Worm (Caenorhabditis elegans) whole organism, L3 larva: ENCODE measurements around the gene T28F3.8.

Source experiments
- R02D3.7 ChIP-seq: fragments of 150-350 bp; optimal IDR thresholded peaks from 2 replicates; lab custom pipeline; 2014; ENCODE audit warnings: missing biosample characterization, missing genetic modification characterization
- ZK546.5 ChIP-seq: sonication (generic microtip); optimal IDR thresholded peaks from 2 replicates; lab custom pipeline; 2017; ENCODE audit warnings: missing biosample characterization, missing genetic modification characterization
- ama-1 ChIP-seq: fragments of 150-350 bp; optimal IDR thresholded peaks from 2 replicates; lab custom pipeline; 2018
- ceh-82 ChIP-seq: fragments of 150-350 bp; optimal IDR thresholded peaks from 2 replicates; lab custom pipeline; 2014; ENCODE audit warnings: missing biosample characterization, missing genetic modification characterization
- daf-12 ChIP-seq: fragments of 150-350 bp; optimal IDR thresholded peaks from 2 replicates; lab custom pipeline; 2014; ENCODE audit warnings: missing biosample characterization, missing genetic modification reagents, missing genetic modification characterization
- egl-27 ChIP-seq: sonication (generic microtip); optimal IDR thresholded peaks from 4 replicates; lab custom pipeline; 2017; ENCODE audit warnings: missing biosample characterization, missing genetic modification reagents, missing genetic modification characterization
- elt-1 ChIP-seq: fragments of 150-350 bp; optimal IDR thresholded peaks from 2 replicates; lab custom pipeline; 2014; ENCODE audit warnings: missing biosample characterization, missing genetic modification characterization
- elt-3 ChIP-seq, 3 experiments: fragments of 150-350 bp in 1 of 3; sonication (generic microtip) in 2 of 3; optimal IDR thresholded peaks; 2 replicates in 2 of 3; 4 replicates in 1 of 3; lab custom pipeline; 2014 to 2017; ENCODE audit warnings: missing biosample characterization in 3 of 3, missing genetic modification characterization in 3 of 3
- eor-1 ChIP-seq, 2 experiments: fragments of 150-350 bp; optimal IDR thresholded peaks; 2 replicates each; lab custom pipeline; 2014 to 2018; ENCODE audit warnings: missing biosample characterization in 2 of 2, missing genetic modification characterization in 2 of 2
- fkh-2 ChIP-seq: fragments of 150-350 bp; optimal IDR thresholded peaks from 2 replicates; lab custom pipeline; 2014; ENCODE audit warnings: missing biosample characterization, missing genetic modification reagents, missing genetic modification characterization
- fos-1 ChIP-seq: fragments of 150-350 bp; optimal IDR thresholded peaks from 2 replicates; lab custom pipeline; 2014; ENCODE audit warnings: missing biosample characterization, missing genetic modification characterization
- hmg-11 ChIP-seq: sonication (generic microtip); optimal IDR thresholded peaks from 2 replicates; lab custom pipeline; 2016; ENCODE audit warnings: missing genetic modification characterization, missing compliant biosample characterization
- jun-1 ChIP-seq: fragments of 150-350 bp; optimal IDR thresholded peaks from 2 replicates; lab custom pipeline; 2014; ENCODE audit warnings: missing biosample characterization, missing genetic modification reagents, missing genetic modification characterization
- lin-39 ChIP-seq: fragments of 150-350 bp; optimal IDR thresholded peaks from 2 replicates; lab custom pipeline; 2018; ENCODE audit warnings: missing biosample characterization, missing genetic modification reagents, missing genetic modification characterization
- lsy-12 ChIP-seq: sonication (generic microtip); optimal IDR thresholded peaks from 2 replicates; lab custom pipeline; 2016; ENCODE audit warnings: mild to moderate bottlenecking, missing genetic modification characterization, missing compliant biosample characterization
- mdl-1 ChIP-seq: fragments of 150-350 bp; optimal IDR thresholded peaks from 2 replicates; lab custom pipeline; 2014; ENCODE audit warnings: missing biosample characterization, missing genetic modification characterization
- mml-1 ChIP-seq: fragments of 150-350 bp; sonication (generic microtip); optimal IDR thresholded peaks from 3 replicates; lab custom pipeline; 2014; ENCODE audit warnings: missing biosample characterization, missing genetic modification characterization
- nfya-1 ChIP-seq: sonication (generic microtip); optimal IDR thresholded peaks from 2 replicates; lab custom pipeline; 2017; ENCODE audit warnings: missing genetic modification characterization, mild to moderate bottlenecking, missing compliant biosample characterization, antibody characterized with exemption, moderate library complexity; ENCODE audit not compliant: insufficient read depth
- nhr-11 ChIP-seq: fragments of 150-350 bp; optimal IDR thresholded peaks from 2 replicates; lab custom pipeline; 2014; ENCODE audit warnings: missing biosample characterization, missing genetic modification characterization
- nhr-12 ChIP-seq: fragments of 150-350 bp; optimal IDR thresholded peaks from 2 replicates; lab custom pipeline; 2014; ENCODE audit warnings: missing biosample characterization, missing genetic modification characterization
- nhr-23 ChIP-seq: fragments of 150-350 bp; optimal IDR thresholded peaks from 2 replicates; lab custom pipeline; 2014; ENCODE audit warnings: missing biosample characterization, missing genetic modification reagents, missing genetic modification characterization
- nhr-25 ChIP-seq: sonication (generic microtip); optimal IDR thresholded peaks from 2 replicates; lab custom pipeline; 2017; ENCODE audit warnings: missing biosample characterization, missing genetic modification characterization
- nhr-43 ChIP-seq: sonication (generic microtip); optimal IDR thresholded peaks from 2 replicates; lab custom pipeline; 2016; ENCODE audit warnings: mild to moderate bottlenecking, missing genetic modification characterization, missing compliant biosample characterization; ENCODE audit not compliant: poor library complexity, severe bottlenecking
- nhr-67 ChIP-seq: fragments of 150-350 bp; optimal IDR thresholded peaks from 2 replicates; lab custom pipeline; 2014; ENCODE audit warnings: missing biosample characterization, missing genetic modification characterization
- nhr-77 ChIP-seq: fragments of 150-350 bp; optimal IDR thresholded peaks from 2 replicates; lab custom pipeline; 2014; ENCODE audit warnings: missing biosample characterization, missing genetic modification characterization
- pqm-1 ChIP-seq: fragments of 150-350 bp; optimal IDR thresholded peaks from 2 replicates; lab custom pipeline; 2017; ENCODE audit warnings: missing biosample characterization, missing genetic modification characterization, inconsistent platforms
- sea-2 ChIP-seq: fragments of 150-350 bp; sonication (generic microtip); optimal IDR thresholded peaks from 4 replicates; lab custom pipeline; 2014; ENCODE audit warnings: missing biosample characterization, missing genetic modification reagents, missing genetic modification characterization
- skn-1 ChIP-seq: fragments of 150-350 bp; optimal IDR thresholded peaks from 2 replicates; lab custom pipeline; 2014; ENCODE audit warnings: missing biosample characterization, missing genetic modification characterization
- snpc-4 ChIP-seq: fragments of 150-350 bp; optimal IDR thresholded peaks from 2 replicates; lab custom pipeline; 2014; ENCODE audit warnings: missing biosample characterization, missing genetic modification characterization
- tbx-2 ChIP-seq: sonication (generic microtip); optimal IDR thresholded peaks from 2 replicates; lab custom pipeline; 2016; ENCODE audit warnings: mild to moderate bottlenecking, missing genetic modification characterization, missing compliant biosample characterization
- unc-62 ChIP-seq: fragments of 150-350 bp; sonication (generic microtip); optimal IDR thresholded peaks from 4 replicates; lab custom pipeline; 2014; ENCODE audit warnings: missing biosample characterization, missing genetic modification reagents, missing genetic modification characterization
- ztf-11 ChIP-seq: fragments of 150-350 bp; optimal IDR thresholded peaks from 2 replicates; lab custom pipeline; 2014; ENCODE audit warnings: missing biosample characterization, missing genetic modification characterization
- ztf-4 ChIP-seq: fragments of 150-350 bp; optimal IDR thresholded peaks from 2 replicates; lab custom pipeline; 2014; ENCODE audit warnings: missing biosample characterization, missing genetic modification characterization

Gene T28F3.8

DNA sequence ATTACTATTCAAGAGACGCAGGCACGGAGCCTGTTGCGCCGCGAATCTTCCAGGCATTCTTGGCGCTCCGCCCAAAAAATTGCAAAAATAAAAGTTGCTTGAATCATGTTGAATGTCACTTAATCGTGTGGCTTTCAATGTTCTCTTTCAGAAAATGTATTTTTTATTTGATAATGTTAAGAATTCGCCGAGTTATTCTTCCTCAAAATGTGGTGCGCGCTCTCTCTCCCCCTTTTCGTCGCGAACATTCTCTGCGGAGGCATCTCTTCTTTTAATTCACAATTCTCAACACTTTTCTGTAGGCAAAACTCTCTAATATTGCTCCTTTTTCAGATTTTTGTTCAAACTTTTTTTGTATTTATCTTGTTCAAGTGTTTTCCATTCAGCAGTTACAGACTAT lies 28.8 kb downstream of the T28F3.8 start (continued):
- TF ChIP-seq mdl-1 (peak; percentile 31), nhr-25 (peak; percentile 89), nhr-12 (tag; lab: Kevin White, UChicago) (no peak), sea-2 (peak; percentile 37), hmg-11 (tag; lab: Kevin White, UChicago) (peak; percentile 90), skn-1 (tag; lab: Kevin White, UChicago) (peak; percentile 86), tbx-2 (tag; lab: Kevin White, UChicago) (peak; percentile 93), daf-12 (tag; lab: Kevin White, UChicago) (peak; percentile 68), jun-1 (tag; lab: Kevin White, UChicago) (peak; percentile 97), nhr-43 (tag; lab: Kevin White, UChicago) (peak; percentile 76), nhr-77 (tag; lab: Kevin White, UChicago) (peak; percentile 86), ceh-82 (peak; percentile 88), eor-1 (tag; optimal IDR thresholded peaks at IDR 0.05; lab: Kevin White, UChicago) (peak; percentile 79 to 89), unc-62 (GFP tag; lab: Kevin White, UChicago) (peak; percentile 81), lsy-12 (peak; percentile 100), nhr-23 (peak; percentile 98), ama-1 (lab: Kevin White, UChicago) (peak; percentile 87), ztf-4 (tag; lab: Kevin White, UChicago) (peak; percentile 86), nhr-11 (tag; lab: Kevin White, UChicago) (peak; percentile 98), lin-39 (tag; lab: Kevin White, UChicago) (peak; percentile 91), elt-1 (peak; percentile 42), R02D3.7 (tag; lab: Kevin White, UChicago) (peak; percentile 80), snpc-4 (tag; lab: Kevin White, UChicago) (peak; percentile 78), egl-27 (tag; lab: Kevin White, UChicago) (peak; percentile 64), elt-3 (tag; optimal IDR thresholded peaks at IDR 0.05; lab: Kevin White, UChicago) (peak in 1 of 3 experiments; percentile 87)

DNA sequence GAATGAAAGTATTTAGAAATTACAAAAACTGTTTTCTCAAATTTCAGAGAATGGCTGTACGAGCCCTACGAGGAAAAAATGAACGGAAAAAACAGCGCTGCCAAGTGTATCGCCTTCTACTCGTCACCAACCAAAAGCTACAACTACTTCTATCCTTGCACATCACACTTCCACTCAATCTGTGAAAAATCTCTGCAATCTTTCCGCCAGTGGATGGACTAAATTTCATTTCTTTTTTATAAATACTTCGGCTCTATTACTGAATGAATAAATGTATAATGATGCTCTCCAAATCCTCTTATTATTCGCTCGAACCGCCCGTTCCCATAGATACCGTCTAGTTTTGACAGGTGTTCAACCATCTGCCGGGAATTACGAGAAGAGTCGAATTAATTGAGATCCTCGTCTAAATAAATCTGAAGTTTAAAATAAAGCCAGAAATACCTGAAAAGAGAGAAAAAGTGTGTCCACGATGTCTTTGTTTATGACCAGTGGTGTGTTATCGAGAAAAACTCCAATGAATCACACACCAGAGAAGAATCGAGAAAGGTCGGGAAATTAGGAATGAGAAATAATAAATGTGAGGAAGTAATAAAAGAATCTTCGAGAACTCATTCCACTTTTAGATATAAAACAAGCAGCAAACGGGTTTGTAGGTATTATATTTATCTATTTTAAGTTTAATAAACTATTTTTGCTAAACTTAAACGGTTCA lies 29.5 kb downstream of the T28F3.8 start:
- TF ChIP-seq ama-1 (lab: Kevin White, UChicago): peak; percentile 10
- TF ChIP-seq mml-1 (tag; lab: Kevin White, UChicago): no peak

DNA sequence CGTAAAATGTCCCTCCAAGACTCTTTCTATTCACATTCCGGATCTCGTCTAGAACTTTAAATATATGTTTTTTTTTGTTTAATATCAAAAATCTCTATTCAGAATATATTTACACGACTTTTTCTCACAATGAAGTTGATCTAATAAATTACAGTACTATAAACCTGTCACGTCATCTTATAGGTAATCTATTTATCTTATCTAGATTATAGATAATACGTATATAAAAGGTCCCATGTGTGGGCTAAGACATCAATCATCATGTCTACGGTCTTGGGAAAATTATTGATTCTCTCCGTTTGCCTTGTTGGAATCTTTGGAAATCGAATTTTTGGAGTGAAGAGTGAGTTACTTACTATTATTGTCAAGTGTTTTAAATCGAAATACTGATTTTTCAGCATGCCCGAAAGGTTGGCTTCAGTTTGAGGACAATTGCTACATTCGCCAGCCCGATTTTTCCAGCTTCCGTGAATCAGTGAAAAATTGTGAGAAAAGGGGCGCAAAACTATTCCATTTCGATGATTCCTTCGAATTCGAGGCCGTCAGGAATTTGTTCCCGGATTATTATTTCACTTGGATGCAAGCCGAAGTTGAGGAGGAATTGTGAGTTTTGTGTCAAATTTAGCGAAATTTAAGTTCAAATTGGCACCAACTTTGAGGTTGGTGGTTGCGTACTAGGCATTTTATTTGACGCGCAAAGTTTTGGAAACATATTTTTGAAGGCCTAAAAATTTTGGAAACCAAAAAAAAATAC lies 30.2 kb downstream of the T28F3.8 start, which contains the start of gene clec-196:
Gene clec-196, plus strand, starts transcription at position 252 of the 754 bp plus-strand sequence.
- TF ChIP-seq nfya-1 (tag; lab: Kevin White, UChicago): peak; percentile 52
- no peak for TF ChIP-seq nhr-43 (tag; lab: Kevin White, UChicago)
- TF ChIP-seq fkh-2 (tag; lab: Kevin White, UChicago): no peak
- TF ChIP-seq hmg-11 (tag; lab: Kevin White, UChicago): peak; percentile 19
- TF ChIP-seq pqm-1 (tag; lab: Kevin White, UChicago): no peak
- no peak for TF ChIP-seq ztf-11 (tag; lab: Kevin White, UChicago)
- peak; percentile 14 for TF ChIP-seq ama-1 (lab: Kevin White, UChicago)

DNA sequence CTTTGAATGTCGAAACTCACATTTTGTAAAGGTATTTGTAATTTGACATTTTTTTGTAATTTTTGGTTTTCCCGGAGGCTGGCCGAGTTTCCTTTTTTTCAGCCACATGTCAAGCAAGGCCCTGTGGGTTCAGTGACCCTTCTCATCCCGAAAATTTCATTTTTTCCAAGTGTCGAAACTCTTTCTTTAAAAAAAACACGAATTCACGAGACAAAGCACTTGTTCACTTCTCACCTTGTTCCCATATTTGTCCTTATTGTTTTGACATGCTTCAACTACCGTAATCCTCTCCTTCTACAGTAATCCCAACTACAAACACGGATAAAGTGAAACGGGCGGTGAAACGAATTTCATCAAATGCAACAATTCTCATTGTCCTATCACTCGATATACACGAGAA lies 31.8 kb downstream of the T28F3.8 start, which contains the start of gene lhfp-4:
Gene lhfp-4, plus strand, starts transcription at position 301 of the 400 bp plus-strand sequence.
- TF ChIP-seq pqm-1 (tag; lab: Kevin White, UChicago): no peak
- no peak for TF ChIP-seq ZK546.5
- TF ChIP-seq nhr-67 (tag; lab: Kevin White, UChicago): no peak
- TF ChIP-seq lin-39 (tag; lab: Kevin White, UChicago): no peak
- no peak for TF ChIP-seq fos-1
- TF ChIP-seq nhr-43 (tag; lab: Kevin White, UChicago): no peak
